Worm (Caenorhabditis elegans) whole organism, L2 larva: Measurements from ENCODE around the gene F17C11.2.

Source experiments
- Y55F3AM.14 ChIP-seq: fragments of 200-800 bp; sonication (Bioruptor generic); optimal IDR thresholded peaks from 2 replicates; lab custom pipeline; 2018; ENCODE audit warnings: mild to moderate bottlenecking, missing genetic modification characterization, missing compliant biosample characterization
- ZK546.5 ChIP-seq: sonication (generic microtip); optimal IDR thresholded peaks from 2 replicates; lab custom pipeline; 2017; ENCODE audit warnings: missing biosample characterization, missing genetic modification characterization
- blmp-1 ChIP-seq: sonication (generic microtip); optimal IDR thresholded peaks from 2 replicates; lab custom pipeline; 2017; ENCODE audit warnings: missing genetic modification characterization, mild to moderate bottlenecking, missing compliant biosample characterization, antibody characterized with exemption, moderate library complexity; ENCODE audit not compliant: insufficient read depth
- dmd-4 ChIP-seq: sonication (generic microtip); optimal IDR thresholded peaks from 2 replicates; lab custom pipeline; 2017; ENCODE audit warnings: missing biosample characterization, missing genetic modification characterization
- lin-13 ChIP-seq: fragments of 150-350 bp; optimal IDR thresholded peaks from 2 replicates; lab custom pipeline; 2014; ENCODE audit warnings: missing biosample characterization, missing genetic modification reagents, missing genetic modification characterization
- lsy-2 ChIP-seq, 2 experiments: fragments of 150-350 bp in 1 of 2; sonication (generic microtip) in 1 of 2; optimal IDR thresholded peaks; 2 replicates each; lab custom pipeline; 2014 to 2017; ENCODE audit warnings: missing biosample characterization in 2 of 2, missing genetic modification characterization in 2 of 2
- mdl-1 ChIP-seq, 2 experiments: fragments of 150-350 bp in 1 of 2; sonication (generic microtip) in 1 of 2; optimal IDR thresholded peaks; 2 replicates each; lab custom pipeline; 2017; ENCODE audit warnings: missing biosample characterization in 2 of 2, missing genetic modification characterization in 2 of 2
- nhr-11 ChIP-seq: fragments of 150-350 bp; optimal IDR thresholded peaks from 2 replicates; lab custom pipeline; 2014; ENCODE audit warnings: missing biosample characterization, missing genetic modification characterization
- nhr-23 ChIP-seq: fragments of 150-350 bp; optimal IDR thresholded peaks from 2 replicates; lab custom pipeline; 2014; ENCODE audit warnings: missing biosample characterization, missing genetic modification reagents, missing genetic modification characterization
- nhr-6 ChIP-seq: fragments of 150-350 bp; optimal IDR thresholded peaks from 2 replicates; lab custom pipeline; 2014; ENCODE audit warnings: missing biosample characterization, missing genetic modification characterization
- skn-1 ChIP-seq: sonication (generic microtip); optimal IDR thresholded peaks from 2 replicates; lab custom pipeline; 2017; ENCODE audit warnings: missing biosample characterization, missing genetic modification characterization
- unc-39 ChIP-seq: fragments of 150-350 bp; optimal IDR thresholded peaks from 2 replicates; lab custom pipeline; 2014; ENCODE audit warnings: missing biosample characterization, missing genetic modification characterization
- zag-1 ChIP-seq: fragments of 150-350 bp; optimal IDR thresholded peaks from 2 replicates; lab custom pipeline; 2014; ENCODE audit warnings: missing biosample characterization, missing genetic modification characterization
- ztf-11 ChIP-seq: sonication (generic microtip); optimal IDR thresholded peaks from 2 replicates; lab custom pipeline; 2017; ENCODE audit warnings: missing biosample characterization, missing genetic modification characterization

DNA sequence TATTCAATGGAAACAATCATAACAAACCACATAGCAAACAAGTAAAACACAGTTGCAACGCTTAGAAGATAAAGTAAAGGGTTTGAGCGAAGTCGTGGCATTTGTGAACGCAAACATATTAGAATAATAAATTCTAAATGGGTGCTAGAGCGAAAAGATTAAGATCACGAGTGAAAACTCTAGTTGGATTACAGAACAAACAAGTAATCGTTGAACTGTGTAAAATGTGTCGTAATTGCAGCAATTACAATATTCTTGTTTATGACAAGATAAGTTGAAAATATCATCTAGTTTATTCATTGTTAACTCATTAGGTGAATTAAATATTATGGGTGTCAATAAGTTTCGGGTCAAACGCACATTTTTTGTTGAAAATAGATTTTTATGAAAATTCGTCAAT, 45.3 kb upstream of the F17C11.2 start, which contains the start of gene F32D8.8:
- TF ChIP-seq ztf-11, result no peak
- no peak for TF ChIP-seq Y55F3AM.14 (GFP tag; lab: Kevin White, UChicago)
- TF ChIP-seq nhr-6 (tag; lab: Kevin White, UChicago), result no peak
- no peak for TF ChIP-seq mdl-1 (tag; optimal IDR thresholded peaks at IDR 0.05; lab: Kevin White, UChicago)
- no peak for TF ChIP-seq zag-1
- TF ChIP-seq blmp-1 (tag; lab: Kevin White, UChicago), result no peak
- no peak for TF ChIP-seq ZK546.5
- TF ChIP-seq unc-39, result no peak
- no peak for TF ChIP-seq lsy-2 (tag; optimal IDR thresholded peaks at IDR 0.05; lab: Kevin White, UChicago)
- TF ChIP-seq lin-13, result no peak
- no peak for TF ChIP-seq nhr-11
- TF ChIP-seq skn-1 (tag; lab: Kevin White, UChicago), result no peak
- no peak for TF ChIP-seq dmd-4 (tag; lab: Kevin White, UChicago)
- no peak for TF ChIP-seq nhr-23
